Fruit fly (Drosophila melanogaster): Measurements from ENCODE around the gene Calx.

Calx gene

DNA sequence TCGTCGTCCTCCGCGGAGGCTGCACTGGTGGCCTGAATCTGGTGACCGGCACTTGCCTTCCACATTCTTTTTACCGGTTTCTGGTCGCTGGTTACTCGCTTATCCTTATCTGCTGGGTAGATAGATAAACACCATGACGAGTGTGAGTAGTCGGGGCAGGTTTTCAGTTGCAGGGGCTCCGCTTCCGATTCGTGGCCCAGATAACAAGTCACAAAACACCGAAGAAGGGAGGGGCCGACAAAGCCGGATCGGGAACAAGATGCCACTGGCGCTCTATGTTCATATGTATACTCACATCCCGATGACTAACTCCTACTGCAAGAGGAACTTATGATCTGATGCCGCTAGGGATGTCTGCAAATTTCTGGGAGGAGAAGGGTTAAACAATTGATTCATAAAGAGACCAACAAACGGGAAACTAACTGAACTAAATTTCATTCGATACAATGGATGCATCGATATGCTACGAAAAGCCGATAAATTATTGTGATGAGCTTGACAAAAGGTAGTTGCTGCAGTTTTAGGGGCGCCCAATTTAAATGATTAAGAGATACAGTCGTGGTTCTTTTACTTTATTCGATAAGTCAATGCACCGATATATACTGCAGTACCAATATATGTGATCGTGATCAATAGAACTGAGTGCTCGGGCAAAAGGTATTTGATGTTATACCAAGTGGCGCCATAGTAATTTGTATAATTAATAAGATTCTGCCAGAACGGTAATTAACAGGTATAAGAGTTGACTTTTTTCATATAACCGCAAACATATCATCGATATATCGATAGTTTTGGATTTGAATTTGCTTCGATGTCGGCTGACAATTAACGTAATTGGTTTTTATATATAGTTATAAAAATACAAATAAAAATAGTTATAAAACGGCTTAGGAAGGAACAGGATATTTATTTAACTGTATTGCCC lies 86.3 kb downstream of the Calx start, which contains the start of gene Cortactin (continued):
- TF ChIP-seq Eip74EF (GFP tag; optimal IDR thresholded peaks at IDR 0.05) = peak in 1 of 2 experiments; percentile 9
- no peak for TF ChIP-seq ham (GFP tag; IDR thresholded peaks at IDR 0.05)
- no peak for TF ChIP-seq Drgx (GFP tag; IDR thresholded peaks at IDR 0.05)
- TF ChIP-seq Dp (GFP tag; optimal IDR thresholded peaks at IDR 0.05) = peak; percentile 99
- 0 out of 2 replicates have a peak, but pooled peaks have one; percentile 4 for TF ChIP-seq slbo (GFP tag; IDR thresholded peaks at IDR 0.05)
- no peak for TF ChIP-seq CG12744 (GFP tag; optimal IDR thresholded peaks at IDR 0.05)
- TF ChIP-seq otp (GFP tag; IDR thresholded peaks at IDR 0.05) = 0 out of 3 replicates have a peak, but pooled peaks have one; percentile 41
- TF ChIP-seq insv (GFP tag; optimal IDR thresholded peaks at IDR 0.05) = no peak
- TF ChIP-seq CG3847 (GFP tag; IDR thresholded peaks at IDR 0.05) = peak; percentile 25; the same call in 1 of the 2 replicates
- TF ChIP-seq grn (GFP tag; optimal IDR thresholded peaks at IDR 0.05) = peak; percentile 95
- TF ChIP-seq CG13624 (GFP tag; optimal IDR thresholded peaks at IDR 0.05) = peak; percentile 22
- TF ChIP-seq CG17361 (GFP tag; IDR thresholded peaks at IDR 0.05) = no peak
- peak; percentile 23 for TF ChIP-seq zen (tag; optimal IDR thresholded peaks at IDR 0.05)
- peak; percentile 5 for TF ChIP-seq Hr3 (GFP tag; optimal IDR thresholded peaks at IDR 0.05)
- peak; percentile 32 for TF ChIP-seq sug (tag; optimal IDR thresholded peaks at IDR 0.05)
- peak; percentile 94 for TF ChIP-seq CG6791 (GFP tag; IDR thresholded peaks at IDR 0.05; ENCODE audit: partially characterized antibody)
- no peak for TF ChIP-seq CG11696 (GFP tag; IDR thresholded peaks at IDR 0.05)
- TF ChIP-seq nerfin-2 (GFP tag; IDR thresholded peaks at IDR 0.05; ENCODE audit: partially characterized antibody) = peak; percentile 84
- peak; percentile 100 for TF ChIP-seq CG11560 (tag; IDR thresholded peaks at IDR 0.05)
- peak; percentile 62 for TF ChIP-seq CG12659 (GFP tag; optimal IDR thresholded peaks at IDR 0.05)
- TF ChIP-seq GATAe (GFP tag; conservative IDR thresholded peaks at IDR 0.05) = 0 out of 2 replicates have a peak, but pooled peaks have one; percentile 11
- TF ChIP-seq CG15073 (GFP tag; optimal IDR thresholded peaks at IDR 0.05) = peak; percentile 97
- no peak for TF ChIP-seq Poxn (GFP tag; IDR thresholded peaks at IDR 0.05)
- no peak for TF ChIP-seq z (GFP tag; IDR thresholded peaks at IDR 0.05)
- peak; percentile 98 for TF ChIP-seq chinmo (GFP tag; IDR thresholded peaks at IDR 0.05; ENCODE audit: partially characterized antibody)
- no peak for TF ChIP-seq HHEX (GFP tag; optimal IDR thresholded peaks at IDR 0.05)
- no peak for TF ChIP-seq Fer3 (tag; optimal IDR thresholded peaks at IDR 0.05)
- TF ChIP-seq Asciz (GFP tag; optimal IDR thresholded peaks at IDR 0.05) = no peak
- TF ChIP-seq unc-4 (GFP tag; IDR thresholded peaks at IDR 0.05; ENCODE audit: partially characterized antibody) = peak; percentile 87
- TF ChIP-seq ken (GFP tag; IDR thresholded peaks at IDR 0.05) = no peak
- no peak for TF ChIP-seq sisA (GFP tag; IDR thresholded peaks at IDR 0.05)
- TF ChIP-seq CG1792 (GFP tag; optimal IDR thresholded peaks at IDR 0.05) = no peak
- TF ChIP-seq BEAF-32 (GFP tag; optimal IDR thresholded peaks at IDR 0.05) = peak; percentile 90
- TF ChIP-seq pb (GFP tag; optimal IDR thresholded peaks at IDR 0.05) = no peak
- TF ChIP-seq CHES-1-like (GFP tag; optimal IDR thresholded peaks at IDR 0.05) = no peak
- peak; percentile 32 for TF ChIP-seq phol (tag; optimal IDR thresholded peaks at IDR 0.05)
- peak; percentile 48 for TF ChIP-seq B-H2 (GFP tag; optimal IDR thresholded peaks at IDR 0.05)
- TF ChIP-seq CG7271 (tag; optimal IDR thresholded peaks at IDR 0.05) = no peak
- TF ChIP-seq usp (GFP tag; optimal IDR thresholded peaks at IDR 0.05) = no peak
- peak; percentile 98 for TF ChIP-seq Neu2 (GFP tag; optimal IDR thresholded peaks at IDR 0.05; ENCODE audit: borderline replicate concordance)
- TF ChIP-seq CG2129 (GFP tag; IDR thresholded peaks at IDR 0.05; ENCODE audit: partially characterized antibody) = peak; percentile 91
- TF ChIP-seq Ets65A (GFP tag) = peak; percentile 43
- TF ChIP-seq crol (GFP tag; IDR thresholded peaks at IDR 0.05) = no peak
- no peak for TF ChIP-seq CG31224 (GFP tag; IDR thresholded peaks at IDR 0.05)
- TF ChIP-seq Dref (GFP tag; IDR thresholded peaks at IDR 0.05) = peak; percentile 100
- no peak for TF ChIP-seq sim (GFP tag; IDR thresholded peaks at IDR 0.05)
- peak in 1 of 2 experiments; percentile 37 for TF ChIP-seq tll (GFP tag; optimal IDR thresholded peaks at IDR 0.05)
- peak; percentile 34; the same call in 1 of the 2 replicates for TF ChIP-seq chm (GFP tag; IDR thresholded peaks at IDR 0.05)
